Fruit fly (Drosophila melanogaster) whole organism, wandering third instar larva: ENCODE measurements around the gene klar.

Experiments used
- Dfd ChIP-seq: fragments of >200 bp; optimal IDR thresholded peaks from 2 replicates; lab custom pipeline; 2017; ENCODE audit warnings: missing biosample characterization, missing genetic modification characterization
- HLH106 ChIP-seq: fragments of 200-800 bp; optimal IDR thresholded peaks from 3 replicates; lab custom pipeline; 2019; ENCODE audit warnings: missing biosample characterization, mild to moderate bottlenecking, missing genetic modification characterization, moderate library complexity
- Myc ChIP-seq: fragments of >200 bp; optimal IDR thresholded peaks from 2 replicates; lab custom pipeline; 2017
- N ChIP-seq: fragments of >200 bp; optimal IDR thresholded peaks from 2 replicates; lab custom pipeline; 2018; ENCODE audit warnings: missing biosample characterization, missing external identifiers, missing genetic modification characterization
- pan ChIP-seq: fragments of >200 bp; optimal IDR thresholded peaks from 2 replicates; lab custom pipeline; 2017

DNA sequence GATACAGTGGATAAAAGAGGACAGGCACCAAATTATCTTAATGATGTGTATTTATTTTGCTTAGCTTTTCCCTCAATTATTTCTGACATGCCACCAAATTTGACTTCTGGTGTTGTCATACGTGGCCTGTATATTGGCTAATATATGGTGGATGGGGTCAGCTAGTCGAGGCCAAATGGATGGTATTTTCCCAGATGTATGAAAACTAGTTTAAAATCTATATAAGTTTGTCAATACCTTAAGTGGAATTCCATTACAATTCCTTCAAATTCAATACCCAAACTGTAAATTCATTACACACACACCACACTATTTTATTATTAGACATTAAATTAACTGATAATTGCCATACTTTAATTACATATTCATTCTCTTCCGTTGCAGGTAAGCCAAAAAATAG is 11.4 kb upstream of the klar start:
- TF ChIP-seq Dfd (GFP tag; lab: Kevin White, UChicago) (no peak), pan (lab: Kevin White, UChicago) (no peak), HLH106 (tag; lab: Kevin White, UChicago) (no peak), N (GFP tag; lab: Kevin White, UChicago) (no peak), Myc (lab: Kevin White, UChicago) (no peak)
